Fruit fly (Drosophila melanogaster) whole organism, embryonic: Measurements from ENCODE around the gene CG33664.

ENCODE experiments used
- Ada2b ChIP-seq: fragments of 200-800 bp; sonication (Bioruptor generic); IDR thresholded peaks from 2 replicates; pipeline ENCODE4 v1.3.6; 2022; ENCODE audit warnings: missing biosample characterization, missing genetic modification characterization
- Atf3 ChIP-seq: fragments of 200-800 bp; sonication (Bioruptor generic); optimal IDR thresholded peaks from 3 replicates; lab custom pipeline; 2016; ENCODE audit warnings: missing biosample characterization, missing genetic modification characterization
- Bgb ChIP-seq: fragments of 200-800 bp; sonication (Bioruptor generic); IDR thresholded peaks from 2 replicates; pipeline ENCODE4 v1.3.6; 2022; ENCODE audit warnings: missing biosample characterization, missing genetic modification characterization; ENCODE audit not compliant: partially characterized antibody
- CG11560 ChIP-seq: fragments of 200-800 bp; sonication (Bioruptor generic); IDR thresholded peaks from 3 replicates; pipeline ENCODE4 v1.3.6; 2022; ENCODE audit warnings: missing biosample characterization, missing genetic modification characterization
- CG13296 ChIP-seq: fragments of 200-800 bp; sonication (Bioruptor generic); optimal IDR thresholded peaks from 3 replicates; lab custom pipeline; 2018; ENCODE audit warnings: missing biosample characterization, mild to moderate bottlenecking, missing genetic modification characterization
- CG14050 ChIP-seq: fragments of 200-800 bp; sonication (Bioruptor generic); IDR thresholded peaks from 3 replicates; pipeline ENCODE4 v1.3.6; 2022; ENCODE audit warnings: missing biosample characterization, missing genetic modification characterization
- CG14710 ChIP-seq: fragments of 200-800 bp; sonication (Bioruptor generic); optimal IDR thresholded peaks from 3 replicates; lab custom pipeline; 2019; ENCODE audit warnings: missing biosample characterization, mild to moderate bottlenecking, missing genetic modification characterization, moderate library complexity
- CG14860 ChIP-seq: fragments of 200-800 bp; sonication (Bioruptor generic); IDR thresholded peaks from 3 replicates; pipeline ENCODE4 v1.3.6; 2022; ENCODE audit warnings: missing biosample characterization, missing genetic modification characterization; ENCODE audit not compliant: partially characterized antibody
- CG15011 ChIP-seq: fragments of 200-800 bp; sonication (Bioruptor generic); optimal IDR thresholded peaks from 3 replicates; lab custom pipeline; 2018; ENCODE audit warnings: missing biosample characterization, mild to moderate bottlenecking, missing genetic modification characterization
- CG15696 ChIP-seq: fragments of 200-800 bp; sonication (Bioruptor generic); optimal IDR thresholded peaks from 2 replicates; lab custom pipeline; 2019; ENCODE audit warnings: missing biosample characterization, mild to moderate bottlenecking, missing genetic modification characterization, moderate library complexity
- CG1647 ChIP-seq: fragments of 200-800 bp; sonication (Bioruptor generic); optimal IDR thresholded peaks from 3 replicates; lab custom pipeline; 2016; ENCODE audit warnings: missing biosample characterization, missing genetic modification characterization
- CG16815 ChIP-seq: fragments of 200-800 bp; sonication (Bioruptor generic); optimal IDR thresholded peaks from 3 replicates; lab custom pipeline; 2017; ENCODE audit warnings: missing biosample characterization, mild to moderate bottlenecking, missing genetic modification characterization
- CG17186 ChIP-seq: fragments of 200-800 bp; sonication (Bioruptor generic); optimal IDR thresholded peaks from 3 replicates; lab custom pipeline; 2017; ENCODE audit warnings: missing biosample characterization, missing genetic modification reagents, missing genetic modification characterization
- CG17912 ChIP-seq: fragments of 200-800 bp; sonication (Bioruptor generic); optimal IDR thresholded peaks from 2 replicates; lab custom pipeline; 2018; ENCODE audit warnings: missing biosample characterization, mild to moderate bottlenecking, missing genetic modification characterization
- CG18619 ChIP-seq: fragments of 200-800 bp; sonication (Bioruptor generic); optimal IDR thresholded peaks from 3 replicates; lab custom pipeline; 2017; ENCODE audit warnings: missing biosample characterization, mild to moderate bottlenecking, missing genetic modification characterization
- CG31441 ChIP-seq: fragments of 200-800 bp; sonication (Bioruptor generic); IDR thresholded peaks from 2 replicates; pipeline ENCODE4 v1.3.6; 2022; ENCODE audit warnings: missing biosample characterization, missing genetic modification characterization
- CG43689 ChIP-seq: fragments of 200-800 bp; sonication (Bioruptor generic); IDR thresholded peaks from 2 replicates; pipeline ENCODE4 v1.3.6; 2022; ENCODE audit warnings: missing biosample characterization, missing genetic modification characterization
- CG4854 ChIP-seq: fragments of 200-800 bp; sonication (Bioruptor generic); optimal IDR thresholded peaks from 2 replicates; lab custom pipeline; 2016; ENCODE audit warnings: missing biosample characterization, missing genetic modification characterization, inconsistent platforms
- CkIIα-i1 ChIP-seq: fragments of 200-800 bp; sonication (Bioruptor generic); IDR thresholded peaks from 2 replicates; pipeline ENCODE4 v1.3.6; 2022; ENCODE audit warnings: missing biosample characterization, missing genetic modification characterization
- Doc3 ChIP-seq: fragments of 200-800 bp; sonication (Bioruptor generic); IDR thresholded peaks from 3 replicates; pipeline ENCODE4 v1.3.6; 2022; ENCODE audit warnings: missing biosample characterization, missing genetic modification characterization; ENCODE audit not compliant: partially characterized antibody
- Eip74EF ChIP-seq, 2 experiments: fragments of 200-800 bp in 1 of 2; fragments of >200 bp in 1 of 2; sonication (Bioruptor generic) in 1 of 2; optimal IDR thresholded peaks; 2 replicates each; lab custom pipeline; 2017 to 2019; ENCODE audit warnings: missing biosample characterization in 2 of 2, missing genetic modification characterization in 2 of 2, mild to moderate bottlenecking in 1 of 2, moderate library complexity in 1 of 2
- Fer1 ChIP-seq: fragments of 200-800 bp; sonication (Bioruptor generic); optimal IDR thresholded peaks from 2 replicates; lab custom pipeline; 2017; ENCODE audit warnings: missing biosample characterization, mild to moderate bottlenecking, missing genetic modification characterization
- Gug ChIP-seq: fragments of 200-800 bp; sonication (Bioruptor generic); IDR thresholded peaks from 4 replicates; pipeline ENCODE4 v1.3.6; 2022; ENCODE audit warnings: missing biosample characterization, missing genetic modification characterization
- HLHmδ ChIP-seq: fragments of 200-800 bp; sonication (Bioruptor generic); optimal IDR thresholded peaks from 2 replicates; lab custom pipeline; 2018; ENCODE audit warnings: missing biosample characterization, mild to moderate bottlenecking, missing genetic modification characterization, moderate library complexity
- Lhr ChIP-seq: fragments of 200-800 bp; sonication (Bioruptor generic); optimal IDR thresholded peaks from 3 replicates; lab custom pipeline; 2017; ENCODE audit warnings: mild to moderate bottlenecking, missing biosample characterization, missing genetic modification reagents, missing genetic modification characterization
- Lim3 ChIP-seq: fragments of 200-800 bp; sonication (Bioruptor generic); IDR thresholded peaks from 2 replicates; pipeline ENCODE4 v1.3.6; 2022; ENCODE audit warnings: missing biosample characterization, missing genetic modification characterization
- Max ChIP-seq: fragments of 200-800 bp; sonication (Bioruptor generic); optimal IDR thresholded peaks from 2 replicates; lab custom pipeline; 2016; ENCODE audit warnings: missing biosample characterization, mild to moderate bottlenecking, missing genetic modification characterization
- Myb ChIP-seq: fragments of 200-800 bp; sonication (Bioruptor generic); optimal IDR thresholded peaks from 2 replicates; lab custom pipeline; 2016; ENCODE audit warnings: missing biosample characterization, missing genetic modification characterization
- Nf-YB ChIP-seq: fragments of 200-800 bp; sonication (Bioruptor generic); optimal IDR thresholded peaks from 3 replicates; lab custom pipeline; 2019; ENCODE audit warnings: missing biosample characterization, mild to moderate bottlenecking, missing genetic modification characterization, moderate library complexity
- Rx ChIP-seq: fragments of 200-800 bp; sonication (Bioruptor generic); IDR thresholded peaks from 2 replicates; pipeline ENCODE4 v1.3.6; 2022; ENCODE audit warnings: missing biosample characterization, missing genetic modification characterization
- Spps ChIP-seq: fragments of 200-800 bp; sonication (Bioruptor generic); optimal IDR thresholded peaks from 2 replicates; lab custom pipeline; 2018; ENCODE audit warnings: missing biosample characterization, mild to moderate bottlenecking, missing genetic modification characterization
- Ssrp ChIP-seq: fragments of 200-800 bp; sonication (Bioruptor generic); optimal IDR thresholded peaks from 2 replicates; lab custom pipeline; 2018; ENCODE audit warnings: missing biosample characterization, mild to moderate bottlenecking, missing genetic modification characterization, moderate library complexity
- TFAM ChIP-seq: fragments of 200-800 bp; sonication (Bioruptor generic); optimal IDR thresholded peaks from 2 replicates; lab custom pipeline; 2017; ENCODE audit warnings: missing biosample characterization, missing genetic modification characterization, inconsistent platforms
- Xbp1 ChIP-seq: fragments of 200-800 bp; sonication (Bioruptor generic); optimal IDR thresholded peaks from 3 replicates; lab custom pipeline; 2016; ENCODE audit warnings: missing biosample characterization, mild to moderate bottlenecking, missing genetic modification characterization
- bcd ChIP-seq: fragments of 200-800 bp; sonication (Bioruptor generic); optimal IDR thresholded peaks from 2 replicates; lab custom pipeline; 2017; ENCODE audit warnings: missing biosample characterization, mild to moderate bottlenecking, missing genetic modification characterization
- fru ChIP-seq: fragments of >200 bp; optimal IDR thresholded peaks from 2 replicates; lab custom pipeline; 2017
- insv ChIP-seq, 2 experiments: fragments of 200-800 bp; sonication (Bioruptor generic); optimal IDR thresholded peaks; 3 replicates each; lab custom pipeline; 2016 to 2018; ENCODE audit warnings: missing biosample characterization in 2 of 2, missing genetic modification characterization in 2 of 2
- jumu ChIP-seq: fragments of 200-800 bp; sonication (Bioruptor generic); optimal IDR thresholded peaks from 3 replicates; lab custom pipeline; 2016; ENCODE audit warnings: missing biosample characterization, missing genetic modification characterization
- kah ChIP-seq: fragments of 200-800 bp; sonication (Bioruptor generic); optimal IDR thresholded peaks from 2 replicates; lab custom pipeline; 2018; ENCODE audit warnings: missing biosample characterization, mild to moderate bottlenecking, missing genetic modification characterization
- kni ChIP-seq: fragments of 200-800 bp; sonication (Bioruptor generic); optimal IDR thresholded peaks from 3 replicates; lab custom pipeline; 2017; ENCODE audit warnings: mild to moderate bottlenecking, missing biosample characterization, missing genetic modification reagents, missing genetic modification characterization
- lmd ChIP-seq: fragments of 200-800 bp; sonication (Bioruptor generic); IDR thresholded peaks from 2 replicates; pipeline ENCODE4 v1.3.6; 2022; ENCODE audit warnings: missing biosample characterization, missing genetic modification characterization
- maf-S ChIP-seq: fragments of 200-800 bp; sonication (Bioruptor generic); optimal IDR thresholded peaks from 2 replicates; lab custom pipeline; 2016; ENCODE audit warnings: missing biosample characterization, missing genetic modification characterization
- onecut ChIP-seq: fragments of 200-800 bp; sonication (Bioruptor generic); IDR thresholded peaks from 2 replicates; pipeline ENCODE4 v1.3.6; 2022; ENCODE audit warnings: missing biosample characterization, missing genetic modification characterization
- peb ChIP-seq: fragments of 200-800 bp; sonication (Bioruptor generic); IDR thresholded peaks from 2 replicates; pipeline ENCODE4 v1.3.6; 2022; ENCODE audit warnings: missing biosample characterization, missing genetic modification characterization
- salm ChIP-seq: fragments of 200-800 bp; sonication (Bioruptor generic); optimal IDR thresholded peaks from 2 replicates; lab custom pipeline; 2018; ENCODE audit warnings: missing biosample characterization, mild to moderate bottlenecking, missing genetic modification characterization
- sd ChIP-seq: fragments of 200-800 bp; sonication (Bioruptor generic); optimal IDR thresholded peaks from 3 replicates; lab custom pipeline; 2018; ENCODE audit warnings: missing biosample characterization, mild to moderate bottlenecking, missing genetic modification characterization, moderate library complexity
- shn ChIP-seq: fragments of 200-800 bp; sonication (Bioruptor generic); optimal IDR thresholded peaks from 3 replicates; lab custom pipeline; 2016; ENCODE audit warnings: missing biosample characterization, missing genetic modification characterization
- slp2 ChIP-seq: fragments of 200-800 bp; sonication (Bioruptor generic); optimal IDR thresholded peaks from 2 replicates; lab custom pipeline; 2016; ENCODE audit warnings: missing biosample characterization, missing genetic modification characterization
- sna ChIP-seq: fragments of 200-800 bp; sonication (Bioruptor generic); IDR thresholded peaks from 2 replicates; pipeline ENCODE4 v1.3.6; 2022; ENCODE audit warnings: missing biosample characterization, missing genetic modification characterization; ENCODE audit not compliant: partially characterized antibody
- twi ChIP-seq: fragments of 200-800 bp; optimal IDR thresholded peaks from 2 replicates; lab custom pipeline; 2019; ENCODE audit warnings: missing biosample characterization, mild to moderate bottlenecking, missing genetic modification characterization, moderate library complexity
- vvl ChIP-seq: fragments of 200-800 bp; sonication (Bioruptor generic); IDR thresholded peaks from 2 replicates; pipeline ENCODE4 v1.3.6; 2022; ENCODE audit warnings: missing biosample characterization, missing genetic modification characterization

The CG33664 gene

DNA sequence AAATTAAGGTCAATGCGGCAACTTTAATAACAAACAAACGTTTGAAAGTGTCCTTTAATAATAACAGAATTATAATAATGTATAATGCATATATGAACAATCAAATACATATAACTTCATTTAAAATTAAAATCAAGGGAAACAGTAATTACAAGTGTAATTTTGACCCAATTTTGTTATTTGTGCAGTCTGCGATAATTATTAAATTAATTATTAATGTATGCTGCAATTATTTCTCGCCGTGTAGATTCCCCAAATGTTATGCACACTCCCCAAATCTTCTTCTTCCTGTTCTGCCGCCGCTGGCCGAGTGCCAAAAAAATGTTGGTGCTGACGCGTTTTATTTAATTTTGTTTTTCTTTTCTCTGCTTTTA lies 30.4 kb upstream of the CG33664 start (continued):
- no peak for TF ChIP-seq HLHmδ (GFP tag; lab: Kevin White, UChicago)
- TF ChIP-seq Gug (GFP tag; lab: Robert Waterston, UW): peak; percentile 26; the same call in 1 of the 4 replicates
- peak; percentile 97 for TF ChIP-seq CG31441 (GFP tag; lab: Robert Waterston, UW)
- peak; percentile 49 for TF ChIP-seq CG43689
- no peak for TF ChIP-seq fru (lab: Kevin White, UChicago)
- peak; percentile 60 for TF ChIP-seq Max (GFP tag; lab: Kevin White, UChicago)
- TF ChIP-seq CG17912 (GFP tag; lab: Kevin White, UChicago): peak; percentile 29
- peak; percentile 89 for TF ChIP-seq CG18619
- no peak for TF ChIP-seq jumu (GFP tag; lab: Kevin White, UChicago)
- TF ChIP-seq onecut (GFP tag; lab: Robert Waterston, UW): peak; percentile 48; the same call in 1 of the 2 replicates
- TF ChIP-seq CG17186 (GFP tag; lab: Kevin White, UChicago): peak; percentile 40
- peak; percentile 78 for TF ChIP-seq sd
- peak; percentile 81 for TF ChIP-seq Ada2b
- TF ChIP-seq Spps (tag; lab: Kevin White, UChicago): peak; percentile 77
- TF ChIP-seq CG14050 (GFP tag; lab: Robert Waterston, UW): peak; percentile 45
- TF ChIP-seq Nf-YB (GFP tag; lab: Kevin White, UChicago): peak; percentile 70
- peak; percentile 80 for TF ChIP-seq Xbp1
- TF ChIP-seq vvl (GFP tag; lab: Robert Waterston, UW): peak; percentile 92
- TF ChIP-seq CG14710: peak; percentile 91
- peak; percentile 54 for TF ChIP-seq kni (GFP tag; lab: Kevin White, UChicago)
- peak; percentile 57; the same call in 1 of the 2 replicates for TF ChIP-seq peb
- TF ChIP-seq CG15696: peak; percentile 92
- no peak for TF ChIP-seq Myb (GFP tag; lab: Kevin White, UChicago)
- no peak for TF ChIP-seq sna (GFP tag; lab: Robert Waterston, UW)
- peak in 1 of 2 experiments; percentile 74 for TF ChIP-seq insv (GFP tag; optimal IDR thresholded peaks at IDR 0.05; lab: Kevin White, UChicago)
- TF ChIP-seq Rx: peak; percentile 79
- TF ChIP-seq TFAM (GFP tag; lab: Kevin White, UChicago): peak; percentile 48
- peak; percentile 89 for TF ChIP-seq CG13296 (GFP tag; lab: Kevin White, UChicago)
- no peak for TF ChIP-seq Doc3 (GFP tag; lab: Robert Waterston, UW)
- peak; percentile 83 for TF ChIP-seq lmd (GFP tag; lab: Robert Waterston, UW)
- no peak for TF ChIP-seq CG1647 (GFP tag; lab: Kevin White, UChicago)
- peak; percentile 85 for TF ChIP-seq CG15011 (GFP tag; lab: Kevin White, UChicago)
- TF ChIP-seq Ssrp (tag; lab: Kevin White, UChicago): peak; percentile 89
- TF ChIP-seq bcd (GFP tag; lab: Kevin White, UChicago): peak; percentile 86
- peak; percentile 83 for TF ChIP-seq salm (tag; lab: Kevin White, UChicago)
- peak; percentile 76 for TF ChIP-seq Lhr (GFP tag; lab: Kevin White, UChicago)
- peak; percentile 81 for TF ChIP-seq CG16815
- no peak for TF ChIP-seq maf-S (GFP tag; lab: Kevin White, UChicago)
- peak; percentile 71 for TF ChIP-seq kah
- no peak for TF ChIP-seq CG14860 (GFP tag; lab: Robert Waterston, UW)
- TF ChIP-seq Lim3: peak; percentile 34; the same call in 1 of the 2 replicates
- peak in 1 of 2 experiments; percentile 84 for TF ChIP-seq Eip74EF (GFP tag; optimal IDR thresholded peaks at IDR 0.05; lab: Kevin White, UChicago)
- no peak for TF ChIP-seq shn (GFP tag; lab: Kevin White, UChicago)
- TF ChIP-seq slp2 (GFP tag; lab: Kevin White, UChicago): no peak
- 0 out of 3 replicates have a peak, but pooled peaks have one; percentile 64 for TF ChIP-seq CG11560 (tag; lab: Robert Waterston, UW)
- peak; percentile 78 for TF ChIP-seq twi
- TF ChIP-seq CG4854 (GFP tag; lab: Kevin White, UChicago): peak; percentile 40
- TF ChIP-seq Bgb (GFP tag; lab: Robert Waterston, UW): no peak
- TF ChIP-seq Fer1 (GFP tag; lab: Kevin White, UChicago): peak; percentile 93
- no peak for TF ChIP-seq Atf3 (GFP tag; lab: Kevin White, UChicago)
- no peak for TF ChIP-seq CkIIα-i1
